Worm (Caenorhabditis elegans) whole organism, L2 larva: ENCODE results near the gene elo-8.

Experiments used
- R02D3.7 ChIP-seq: fragments of 150-350 bp; optimal IDR thresholded peaks from 2 replicates; lab custom pipeline; 2014; ENCODE audit warnings: missing biosample characterization, missing genetic modification characterization
- ZK546.5 ChIP-seq: sonication (generic microtip); optimal IDR thresholded peaks from 2 replicates; lab custom pipeline; 2017; ENCODE audit warnings: missing biosample characterization, missing genetic modification characterization
- alr-1 ChIP-seq: fragments of 150-350 bp; optimal IDR thresholded peaks from 2 replicates; lab custom pipeline; 2014; ENCODE audit warnings: missing biosample characterization, missing genetic modification characterization
- aly-2 ChIP-seq: fragments of 150-350 bp; optimal IDR thresholded peaks from 2 replicates; lab custom pipeline; 2014; ENCODE audit warnings: missing biosample characterization, missing genetic modification characterization
- ceh-82 ChIP-seq: fragments of 150-350 bp; optimal IDR thresholded peaks from 2 replicates; lab custom pipeline; 2014; ENCODE audit warnings: missing biosample characterization, missing genetic modification characterization
- egl-27 ChIP-seq: sonication (generic microtip); optimal IDR thresholded peaks from 3 replicates; lab custom pipeline; 2017; ENCODE audit warnings: missing biosample characterization, missing genetic modification reagents, missing genetic modification characterization
- fos-1 ChIP-seq: fragments of 150-350 bp; optimal IDR thresholded peaks from 2 replicates; lab custom pipeline; 2014; ENCODE audit warnings: missing biosample characterization, missing genetic modification characterization
- nhr-12 ChIP-seq: fragments of 150-350 bp; optimal IDR thresholded peaks from 2 replicates; lab custom pipeline; 2014; ENCODE audit warnings: missing biosample characterization, missing genetic modification characterization
- nhr-77 ChIP-seq: fragments of 150-350 bp; optimal IDR thresholded peaks from 2 replicates; lab custom pipeline; 2014; ENCODE audit warnings: missing biosample characterization, missing genetic modification characterization
- ztf-11 ChIP-seq: sonication (generic microtip); optimal IDR thresholded peaks from 2 replicates; lab custom pipeline; 2017; ENCODE audit warnings: missing biosample characterization, missing genetic modification characterization

- no peak for TF ChIP-seq ZK546.5 (tag; lab: Kevin White, UChicago)
- no peak for TF ChIP-seq fos-1 (tag; lab: Kevin White, UChicago)
- TF ChIP-seq ceh-82 (tag; lab: Kevin White, UChicago): no peak
- TF ChIP-seq egl-27 (tag; lab: Kevin White, UChicago): no peak
- TF ChIP-seq aly-2 (tag; lab: Kevin White, UChicago): no peak
- TF ChIP-seq nhr-77 (tag; lab: Kevin White, UChicago): no peak
- no peak for TF ChIP-seq nhr-12
- TF ChIP-seq R02D3.7: no peak
- TF ChIP-seq ztf-11 (tag; lab: Kevin White, UChicago): no peak
- TF ChIP-seq alr-1 (tag; lab: Kevin White, UChicago): no peak
Measured at ce11 chrIII:11218150-11218841, 13.6 kb downstream of the elo-8 start, which contains the start of the genes tbx-34 and wht-8.
